Worm (Caenorhabditis elegans): ENCODE results near the gene F23F1.5.

ce11 chrII:66322-66721 is 34.9 kb upstream of the F23F1.5 start:
- TF ChIP-seq him-1 (tag; optimal IDR thresholded peaks at IDR 0.05) (no peak), W03F9.2 (tag; optimal IDR thresholded peaks at IDR 0.05) (no peak)
